Worm (Caenorhabditis elegans): Measurements from ENCODE around the gene D2023.4.

DNA sequence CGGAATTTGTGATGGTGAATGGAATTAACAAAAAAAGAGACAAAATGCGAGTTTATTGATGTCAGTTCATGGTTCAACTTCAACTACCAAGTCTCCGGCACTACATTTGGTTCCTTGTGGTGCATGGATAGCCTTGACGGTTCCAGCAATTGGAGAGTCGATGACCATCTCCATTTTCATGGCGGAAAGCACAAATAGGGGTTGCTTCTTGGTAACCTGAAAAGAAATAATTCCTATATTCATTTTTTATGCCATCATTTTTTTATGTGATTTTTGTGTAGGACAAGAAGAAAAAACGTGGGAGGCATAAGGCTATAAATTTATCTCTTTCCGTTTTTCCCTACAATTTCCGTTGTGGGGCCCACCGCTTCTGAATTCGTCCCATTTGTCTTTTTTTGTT lies 7.5 kb downstream of the D2023.4 start:
- TF ChIP-seq nhr-11 (tag; optimal IDR thresholded peaks at IDR 0.05) (no peak), nhr-12 (tag; optimal IDR thresholded peaks at IDR 0.05) (no peak), nhr-237 (tag; optimal IDR thresholded peaks at IDR 0.05) (no peak), ceh-88 (GFP tag; IDR thresholded peaks at IDR 0.05) (no peak), lin-15B (tag; optimal IDR thresholded peaks at IDR 0.05) (no peak)
